Worm (Caenorhabditis elegans) whole organism, mixed stage, embryonic: Measurements from ENCODE around the gene rpi-1.

ENCODE experiments used
- bed-3 ChIP-seq: fragments of 200-800 bp; sonication (Bioruptor generic); optimal IDR thresholded peaks from 3 replicates; lab custom pipeline; 2018; ENCODE audit warnings: mild to moderate bottlenecking, missing genetic modification characterization, moderate library complexity, missing compliant biosample characterization
- blmp-1 ChIP-seq: fragments of 150-350 bp; optimal IDR thresholded peaks from 2 replicates; lab custom pipeline; 2014; ENCODE audit warnings: missing biosample characterization, missing genetic modification characterization
- ceh-39 ChIP-seq: fragments of 150-350 bp; optimal IDR thresholded peaks from 2 replicates; lab custom pipeline; 2014; ENCODE audit warnings: missing biosample characterization, missing genetic modification characterization
- ceh-83 ChIP-seq: fragments of 200-800 bp; sonication (Bioruptor generic); optimal IDR thresholded peaks from 2 replicates; lab custom pipeline; 2018; ENCODE audit warnings: mild to moderate bottlenecking, missing genetic modification characterization, missing compliant biosample characterization
- ces-1 ChIP-seq: fragments of 150-350 bp; optimal IDR thresholded peaks from 2 replicates; lab custom pipeline; 2014; ENCODE audit warnings: missing biosample characterization, missing genetic modification reagents, missing genetic modification characterization
- cnd-1 ChIP-seq: fragments of 200-800 bp; sonication (Bioruptor generic); optimal IDR thresholded peaks from 2 replicates; lab custom pipeline; 2018; ENCODE audit warnings: mild to moderate bottlenecking, missing genetic modification characterization, missing compliant biosample characterization
- drap-1 ChIP-seq: fragments of 200-800 bp; sonication (Bioruptor generic); optimal IDR thresholded peaks from 3 replicates; lab custom pipeline; 2018; ENCODE audit warnings: mild to moderate bottlenecking, missing genetic modification characterization, missing compliant biosample characterization
- elt-1 ChIP-seq: sonication (generic microtip); optimal IDR thresholded peaks from 2 replicates; lab custom pipeline; 2017; ENCODE audit warnings: missing genetic modification characterization, mild to moderate bottlenecking, missing compliant biosample characterization, antibody characterized with exemption, moderate library complexity, borderline replicate concordance; ENCODE audit not compliant: insufficient read depth
- elt-3 ChIP-seq: fragments of 150-350 bp; optimal IDR thresholded peaks from 2 replicates; lab custom pipeline; 2014; ENCODE audit warnings: missing biosample characterization, missing genetic modification characterization
- flh-1 ChIP-seq: fragments of 200-800 bp; sonication (Bioruptor generic); optimal IDR thresholded peaks from 2 replicates; lab custom pipeline; 2018; ENCODE audit warnings: mild to moderate bottlenecking, missing genetic modification characterization, moderate library complexity, missing compliant biosample characterization
- ham-2 ChIP-seq: fragments of 200-800 bp; sonication (Bioruptor generic); optimal IDR thresholded peaks from 2 replicates; lab custom pipeline; 2018; ENCODE audit warnings: mild to moderate bottlenecking, missing genetic modification characterization, missing compliant biosample characterization
- hlh-1 ChIP-seq: fragments of 150-350 bp; optimal IDR thresholded peaks from 2 replicates; lab custom pipeline; 2014; ENCODE audit warnings: missing biosample characterization, missing genetic modification reagents, missing genetic modification characterization
- lin-13 ChIP-seq: fragments of 150-350 bp; optimal IDR thresholded peaks from 2 replicates; lab custom pipeline; 2014; ENCODE audit warnings: missing biosample characterization, missing genetic modification characterization
- lin-32 ChIP-seq: fragments of 200-800 bp; sonication (Bioruptor generic); optimal IDR thresholded peaks from 2 replicates; lab custom pipeline; 2018; ENCODE audit warnings: mild to moderate bottlenecking, missing genetic modification characterization, missing compliant biosample characterization
- lsy-2 ChIP-seq: fragments of 150-350 bp; optimal IDR thresholded peaks from 2 replicates; lab custom pipeline; 2014; ENCODE audit warnings: missing biosample characterization, missing genetic modification characterization
- mab-5 ChIP-seq: fragments of 150-350 bp; optimal IDR thresholded peaks from 2 replicates; lab custom pipeline; 2014; ENCODE audit warnings: missing biosample characterization, missing genetic modification characterization
- mep-1 ChIP-seq: fragments of 150-350 bp; optimal IDR thresholded peaks from 2 replicates; lab custom pipeline; 2017; ENCODE audit warnings: missing biosample characterization, missing genetic modification reagents, missing genetic modification characterization, inconsistent platforms
- mls-2 ChIP-seq: sonication (generic microtip); optimal IDR thresholded peaks from 2 replicates; lab custom pipeline; 2016; ENCODE audit warnings: mild to moderate bottlenecking, missing genetic modification characterization, moderate library complexity, missing compliant biosample characterization
- nhr-12 ChIP-seq: fragments of 150-350 bp; optimal IDR thresholded peaks from 2 replicates; lab custom pipeline; 2014; ENCODE audit warnings: missing biosample characterization, missing genetic modification characterization
- nhr-2 ChIP-seq: fragments of 150-350 bp; optimal IDR thresholded peaks from 2 replicates; lab custom pipeline; 2014; ENCODE audit warnings: missing biosample characterization, missing genetic modification characterization
- nhr-237 ChIP-seq: fragments of 150-350 bp; optimal IDR thresholded peaks from 2 replicates; lab custom pipeline; 2014; ENCODE audit warnings: missing biosample characterization, missing genetic modification characterization
- nhr-28 ChIP-seq: fragments of 150-350 bp; optimal IDR thresholded peaks from 2 replicates; lab custom pipeline; 2014; ENCODE audit warnings: missing biosample characterization, missing genetic modification characterization
- nhr-76 ChIP-seq: sonication (generic microtip); optimal IDR thresholded peaks from 2 replicates; lab custom pipeline; 2017; ENCODE audit warnings: missing biosample characterization, missing genetic modification characterization
- pha-4 ChIP-seq: fragments of 150-350 bp; optimal IDR thresholded peaks from 2 replicates; lab custom pipeline; 2018; ENCODE audit warnings: missing biosample characterization, missing genetic modification reagents, missing genetic modification characterization
- sem-2 ChIP-seq: fragments of 200-800 bp; sonication (Bioruptor generic); optimal IDR thresholded peaks from 2 replicates; lab custom pipeline; 2018; ENCODE audit warnings: mild to moderate bottlenecking, missing genetic modification characterization, missing compliant biosample characterization
- sptf-1 ChIP-seq: sonication (generic microtip); optimal IDR thresholded peaks from 2 replicates; lab custom pipeline; 2017; ENCODE audit warnings: mild to moderate bottlenecking, missing genetic modification characterization, moderate library complexity, missing compliant biosample characterization
- tbx-8 ChIP-seq: fragments of 200-800 bp; sonication (Bioruptor generic); optimal IDR thresholded peaks from 2 replicates; lab custom pipeline; 2018; ENCODE audit warnings: mild to moderate bottlenecking, missing genetic modification characterization, moderate library complexity, missing compliant biosample characterization
- unc-120 ChIP-seq: sonication (generic microtip); optimal IDR thresholded peaks from 2 replicates; lab custom pipeline; 2017; ENCODE audit warnings: missing genetic modification characterization, missing compliant biosample characterization; ENCODE audit not compliant: poor library complexity, severe bottlenecking
- unc-39 ChIP-seq: fragments of 150-350 bp; optimal IDR thresholded peaks from 2 replicates; lab custom pipeline; 2014; ENCODE audit warnings: missing biosample characterization, missing genetic modification characterization
- unc-62 ChIP-seq: fragments of 150-350 bp; optimal IDR thresholded peaks from 2 replicates; lab custom pipeline; 2014; ENCODE audit warnings: missing biosample characterization, missing genetic modification reagents, missing genetic modification characterization
- zip-8 ChIP-seq: fragments of 150-350 bp; optimal IDR thresholded peaks from 2 replicates; lab custom pipeline; 2014; ENCODE audit warnings: missing biosample characterization, missing genetic modification characterization
- ztf-11 ChIP-seq: fragments of 150-350 bp; optimal IDR thresholded peaks from 2 replicates; lab custom pipeline; 2014; ENCODE audit warnings: missing biosample characterization, missing genetic modification characterization

The rpi-1 gene

DNA sequence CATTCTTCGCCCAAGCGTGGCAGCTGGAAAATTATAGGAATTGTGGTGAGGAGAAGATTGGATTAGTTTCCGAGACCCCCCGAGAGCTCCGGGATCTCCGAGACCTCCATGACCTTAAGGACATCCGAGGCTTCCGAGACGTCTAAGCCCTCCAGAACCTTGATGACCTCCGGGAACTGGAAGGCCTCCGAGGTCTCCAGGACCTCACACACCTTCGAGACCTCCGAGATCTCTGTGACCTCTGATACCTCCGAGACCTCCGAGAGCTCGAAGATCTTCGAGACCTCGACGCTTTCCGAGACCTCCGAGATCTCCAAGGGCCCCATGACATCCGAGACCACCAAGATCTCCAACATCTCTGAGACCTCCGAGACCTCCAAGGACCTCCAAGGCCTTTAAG, 20.0 kb upstream of the rpi-1 start:
- TF ChIP-seq ceh-83 = no peak
- no peak for TF ChIP-seq zip-8
- no peak for TF ChIP-seq mep-1 (tag; lab: Kevin White, UChicago)
- TF ChIP-seq tbx-8 (GFP tag; lab: Kevin White, UChicago) = no peak
- TF ChIP-seq unc-39 = no peak

DNA sequence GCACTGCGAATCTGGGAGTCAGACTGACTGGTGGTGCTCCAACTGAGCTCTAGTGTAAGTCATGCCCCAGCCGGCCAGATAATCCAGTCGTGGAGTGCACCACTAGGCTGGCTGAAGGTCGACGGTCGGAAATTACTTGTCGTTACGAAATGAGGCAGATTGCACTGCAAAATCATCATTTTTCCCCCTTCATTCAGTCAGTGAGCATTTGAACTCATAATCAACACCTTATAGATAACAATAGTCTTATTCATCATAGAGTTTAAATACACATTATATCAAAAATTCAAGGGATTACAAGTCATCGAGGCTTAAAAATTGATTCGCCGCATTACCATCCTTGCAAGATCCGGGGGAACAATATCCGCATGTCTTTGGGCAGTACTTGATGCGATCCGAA, 19.6 kb upstream of the rpi-1 start:
- TF ChIP-seq unc-120 (tag; lab: Kevin White, UChicago) (no peak), sptf-1 (tag; lab: Kevin White, UChicago) (no peak), pha-4 (tag; lab: Kevin White, UChicago) (no peak), sem-2 (no peak), nhr-237 (tag; lab: Kevin White, UChicago) (no peak), mep-1 (tag; lab: Kevin White, UChicago) (no peak), bed-3 (no peak), ham-2 (GFP tag; lab: Kevin White, UChicago) (no peak), flh-1 (no peak), tbx-8 (GFP tag; lab: Kevin White, UChicago) (no peak), unc-39 (no peak), nhr-76 (tag; lab: Kevin White, UChicago) (no peak), lin-13 (tag; lab: Kevin White, UChicago) (no peak), hlh-1 (no peak), unc-62 (no peak), elt-3 (no peak), ces-1 (GFP tag; lab: Kevin White, UChicago) (no peak), ztf-11 (tag; lab: Kevin White, UChicago) (no peak), nhr-12 (tag; lab: Kevin White, UChicago) (no peak)

DNA sequence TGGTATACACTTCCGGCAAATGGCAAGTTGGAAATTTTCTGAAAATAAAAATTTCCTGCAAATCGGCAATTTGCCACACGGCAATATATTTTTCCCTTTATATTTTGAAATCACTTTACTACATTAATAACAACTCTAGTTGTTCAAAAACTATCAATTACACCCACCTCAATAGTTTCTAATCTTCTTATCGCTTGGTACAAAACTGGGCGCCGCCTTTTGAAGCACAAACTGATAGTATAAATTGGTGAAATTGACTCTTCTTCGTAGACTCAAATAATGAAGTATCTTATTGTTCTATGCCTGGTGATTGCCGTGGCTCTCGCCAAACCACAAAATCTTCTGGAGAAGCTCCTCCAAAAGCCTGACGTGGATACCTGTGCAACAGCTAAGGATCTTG, 18.9 kb upstream of the rpi-1 start, which contains the start of gene Y39G8B.9:
Y39G8B.9 (plus strand) TSS at position 269 of the 400 bp plus-strand sequence.
- TF ChIP-seq bed-3 (no peak), unc-120 (tag; lab: Kevin White, UChicago) (no peak), nhr-28 (tag; lab: Kevin White, UChicago) (no peak), ceh-83 (no peak), sem-2 (no peak), drap-1 (GFP tag; lab: Kevin White, UChicago) (no peak), zip-8 (no peak), ceh-39 (tag; lab: Kevin White, UChicago) (no peak)

DNA sequence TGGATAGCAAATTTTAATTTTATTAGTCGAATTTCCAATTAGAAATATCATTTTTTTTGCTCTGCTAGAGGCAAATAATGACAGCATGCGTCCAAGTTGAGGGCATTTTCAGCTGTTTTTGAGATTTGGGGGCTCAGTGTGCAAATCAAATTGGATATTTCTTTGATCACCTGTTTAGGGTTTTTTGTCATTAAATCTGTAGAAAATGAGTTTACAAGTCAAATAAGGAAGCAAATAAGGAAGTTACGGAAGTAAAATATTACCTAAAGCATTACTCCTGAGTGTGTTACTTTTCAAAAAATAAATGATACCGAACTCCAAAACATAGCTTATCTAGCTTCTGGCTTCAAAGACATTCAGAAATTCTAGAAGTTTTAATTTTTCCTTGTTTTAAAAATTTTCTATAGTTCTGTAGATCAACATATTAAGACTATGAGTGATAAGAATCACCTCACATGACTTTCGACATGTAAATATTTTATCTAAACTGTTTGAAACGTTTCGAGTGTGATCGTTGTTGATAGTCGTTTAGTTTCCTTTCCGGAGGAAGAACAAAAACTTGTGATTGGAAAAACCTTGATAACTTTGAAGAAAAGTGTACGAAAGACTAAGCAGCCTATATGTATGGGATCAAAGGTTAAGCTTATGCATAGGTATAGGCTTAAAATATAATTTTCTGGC, 17.8 kb upstream of the rpi-1 start, which contains the start of gene sre-48:
sre-48 (minus strand) TSS at position 51 of the 681 bp plus-strand sequence.
- no peak for TF ChIP-seq lsy-2
- no peak for TF ChIP-seq ces-1 (GFP tag; lab: Kevin White, UChicago)
- no peak for TF ChIP-seq nhr-76 (tag; lab: Kevin White, UChicago)
- TF ChIP-seq unc-39 = no peak
- TF ChIP-seq unc-120 (tag; lab: Kevin White, UChicago) = no peak
- no peak for TF ChIP-seq mls-2 (tag; lab: Kevin White, UChicago)
- TF ChIP-seq ztf-11 (tag; lab: Kevin White, UChicago) = no peak
- TF ChIP-seq nhr-237 (tag; lab: Kevin White, UChicago) = no peak
- TF ChIP-seq mab-5 (tag; lab: Kevin White, UChicago) = no peak
- TF ChIP-seq blmp-1 (tag; lab: Kevin White, UChicago) = no peak
- no peak for TF ChIP-seq ceh-83
- TF ChIP-seq lin-32 (GFP tag; lab: Kevin White, UChicago) = no peak
- TF ChIP-seq flh-1 = no peak
- TF ChIP-seq zip-8 = no peak
- no peak for TF ChIP-seq elt-3
- TF ChIP-seq nhr-2 = no peak

DNA sequence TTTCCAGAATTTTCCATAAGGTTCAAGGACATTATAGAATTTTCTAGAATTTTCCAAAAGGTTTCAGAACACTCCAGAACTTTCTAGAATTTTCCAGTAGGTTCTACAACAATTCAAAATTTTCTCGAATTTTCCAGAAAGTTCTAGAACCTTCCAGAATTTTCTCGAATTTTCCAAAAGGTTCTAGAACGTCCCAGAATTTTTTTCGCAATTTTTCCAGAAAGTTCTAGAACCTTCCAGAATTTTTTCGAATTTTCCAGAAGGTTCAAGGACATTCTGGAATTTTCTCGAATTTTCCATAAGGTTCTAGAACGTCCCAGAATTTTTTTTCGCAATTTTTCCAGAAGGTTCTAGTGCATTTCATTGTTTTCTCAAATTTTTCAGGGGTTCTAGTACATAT, 15.5 kb upstream of the rpi-1 start:
- TF ChIP-seq elt-1 (no peak), cnd-1 (no peak), blmp-1 (tag; lab: Kevin White, UChicago) (no peak), ham-2 (GFP tag; lab: Kevin White, UChicago) (no peak), ceh-83 (no peak)
